Fruit fly (Drosophila melanogaster): Measurements from ENCODE around the gene Ten-a.

The Ten-a gene

DNA sequence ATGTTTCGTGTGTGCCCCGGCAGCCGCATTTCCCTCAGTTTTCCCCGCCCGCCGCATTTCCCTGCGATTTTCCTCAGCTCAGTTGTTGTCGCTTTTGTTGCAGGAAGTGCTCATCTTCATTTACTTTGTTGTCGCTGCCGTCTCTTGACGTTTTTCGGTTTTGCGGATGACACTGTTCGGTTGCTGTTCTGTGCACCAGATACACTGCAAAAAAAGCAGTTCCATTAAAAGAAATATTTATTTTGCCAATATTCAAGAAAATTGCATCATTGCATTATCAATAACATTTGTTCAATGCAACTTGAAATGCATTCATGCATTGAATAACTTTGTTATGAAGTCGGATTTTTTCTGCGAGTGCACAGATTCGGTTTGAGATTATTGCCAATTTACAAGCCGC lies 174.1 kb downstream of the Ten-a start (continued):
- no peak for TF ChIP-seq Dp (GFP tag; optimal IDR thresholded peaks at IDR 0.05)
- TF ChIP-seq sens-2 (GFP tag; IDR thresholded peaks at IDR 0.05), result 0 out of 2 replicates have a peak, but pooled peaks have one; percentile 25
- peak; percentile 14 for TF ChIP-seq CG18599 (GFP tag; optimal IDR thresholded peaks at IDR 0.05)
- TF ChIP-seq CG31388 (GFP tag; optimal IDR thresholded peaks at IDR 0.05), result no peak
- no peak for TF ChIP-seq CG15073 (GFP tag; optimal IDR thresholded peaks at IDR 0.05)
- TF ChIP-seq crp (GFP tag; optimal IDR thresholded peaks at IDR 0.05), result no peak
- TF ChIP-seq hbn (GFP tag; IDR thresholded peaks at IDR 0.05; ENCODE audit: partially characterized antibody), result no peak
- no peak for TF ChIP-seq rib (GFP tag; IDR thresholded peaks at IDR 0.05)
- no peak for TF ChIP-seq psq (GFP tag; optimal IDR thresholded peaks at IDR 0.05)
- TF ChIP-seq pnt (GFP tag; optimal IDR thresholded peaks at IDR 0.05), result peak; percentile 8
- no peak for TF ChIP-seq CG3726 (GFP tag; IDR thresholded peaks at IDR 0.05)
- TF ChIP-seq CG7963 (GFP tag; IDR thresholded peaks at IDR 0.05; ENCODE audit: partially characterized antibody), result no peak
- TF ChIP-seq CoRest (tag; optimal IDR thresholded peaks at IDR 0.05), result peak; percentile 44
- peak; percentile 33 for TF ChIP-seq trem (tag; optimal IDR thresholded peaks at IDR 0.05)
- peak; percentile 40 for TF ChIP-seq Atf3 (GFP tag; optimal IDR thresholded peaks at IDR 0.05)
- peak; percentile 45 for TF ChIP-seq chn (GFP tag; optimal IDR thresholded peaks at IDR 0.05)
- TF ChIP-seq ems (GFP tag; optimal IDR thresholded peaks at IDR 0.05), result peak; percentile 29
- no peak for TF ChIP-seq da (GFP tag; optimal IDR thresholded peaks at IDR 0.05)
- peak; percentile 28 for TF ChIP-seq CG11398 (GFP tag; optimal IDR thresholded peaks at IDR 0.05)
- TF ChIP-seq CG11695 (GFP tag; IDR thresholded peaks at IDR 0.05), result 0 out of 3 replicates have a peak, but pooled peaks have one; percentile 24
- peak; percentile 14 for TF ChIP-seq pum (GFP tag; optimal IDR thresholded peaks at IDR 0.05)
- TF ChIP-seq CG15479 (GFP tag; optimal IDR thresholded peaks at IDR 0.05), result peak; percentile 51
- peak; percentile 60 for TF ChIP-seq sisA (GFP tag; IDR thresholded peaks at IDR 0.05)
- no peak for TF ChIP-seq Meics (GFP tag; optimal IDR thresholded peaks at IDR 0.05)
- no peak for TF ChIP-seq Hmx (GFP tag; optimal IDR thresholded peaks at IDR 0.05)
- TF ChIP-seq otp (GFP tag; IDR thresholded peaks at IDR 0.05), result peak; percentile 43; the same call in 2 of the 3 replicates
- TF ChIP-seq ash1 (GFP tag; optimal IDR thresholded peaks at IDR 0.05), result no peak
- no peak for TF ChIP-seq tap (tag; optimal IDR thresholded peaks at IDR 0.05)
- TF ChIP-seq amos (GFP tag; IDR thresholded peaks at IDR 0.05; ENCODE audit: partially characterized antibody), result no peak
- no peak for TF ChIP-seq Hr78 (GFP tag; optimal IDR thresholded peaks at IDR 0.05)
- no peak for TF ChIP-seq HLHmδ (GFP tag; optimal IDR thresholded peaks at IDR 0.05)
- no peak for TF ChIP-seq Doc3 (GFP tag; IDR thresholded peaks at IDR 0.05; ENCODE audit: partially characterized antibody)
- TF ChIP-seq CG14860 (GFP tag; IDR thresholded peaks at IDR 0.05; ENCODE audit: partially characterized antibody), result no peak
- TF ChIP-seq pfk (GFP tag; optimal IDR thresholded peaks at IDR 0.05), result no peak
- peak; percentile 62 for TF ChIP-seq CG12236 (GFP tag; optimal IDR thresholded peaks at IDR 0.05)
- TF ChIP-seq CG5180 (GFP tag; optimal IDR thresholded peaks at IDR 0.05), result no peak
- peak; percentile 19 for TF ChIP-seq CG13424 (tag; optimal IDR thresholded peaks at IDR 0.05)
- peak; percentile 66 for TF ChIP-seq fd96Cb (tag; optimal IDR thresholded peaks at IDR 0.05)
- no peak for TF ChIP-seq zen2 (GFP tag; IDR thresholded peaks at IDR 0.05; ENCODE audit: partially characterized antibody)
- no peak for TF ChIP-seq CG1233 (GFP tag; optimal IDR thresholded peaks at IDR 0.05)
- no peak for TF ChIP-seq toy (GFP tag; IDR thresholded peaks at IDR 0.05)
- TF ChIP-seq p53 (GFP tag; optimal IDR thresholded peaks at IDR 0.05), result no peak
- peak; percentile 13 for TF ChIP-seq CG17802 (tag; optimal IDR thresholded peaks at IDR 0.05)
- TF ChIP-seq ara (GFP tag; IDR thresholded peaks at IDR 0.05), result peak; percentile 61
- no peak for TF ChIP-seq odd (GFP tag; optimal IDR thresholded peaks at IDR 0.05)
- TF ChIP-seq slou (GFP tag; optimal IDR thresholded peaks at IDR 0.05), result no peak
- no peak for TF ChIP-seq tup (GFP tag; optimal IDR thresholded peaks at IDR 0.05)
- TF ChIP-seq wdn (GFP tag; IDR thresholded peaks at IDR 0.05), result no peak
- TF ChIP-seq ftz-f1 (GFP tag; optimal IDR thresholded peaks at IDR 0.05), result no peak
- TF ChIP-seq insv (GFP tag; optimal IDR thresholded peaks at IDR 0.05), result no peak
